Fruit fly (Drosophila melanogaster): ENCODE measurements around the gene Sema1a.

The Sema1a gene

DNA sequence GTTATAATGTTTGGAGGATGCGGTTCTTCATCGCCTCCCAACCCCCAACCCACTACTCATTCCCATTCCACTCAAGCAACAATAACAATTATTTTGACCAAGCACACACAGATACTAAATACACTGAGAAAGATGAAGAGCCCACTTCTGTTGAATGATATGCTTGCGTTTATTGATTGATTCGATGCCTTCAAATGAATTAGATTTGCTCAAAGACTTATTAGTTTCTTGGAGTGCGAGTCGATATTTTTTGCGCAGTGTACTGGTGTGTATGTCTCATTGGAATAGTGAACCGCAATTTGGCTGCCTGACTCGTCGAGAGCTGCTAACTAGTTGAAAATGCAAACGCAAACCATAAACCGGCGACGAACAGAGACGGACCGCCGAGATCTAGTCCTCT, 68.9 kb downstream of the Sema1a start (continued):
- TF ChIP-seq MESR4 (GFP tag; optimal IDR thresholded peaks at IDR 0.05) (no peak), CG13624 (GFP tag; optimal IDR thresholded peaks at IDR 0.05) (peak; percentile 14), Xbp1 (GFP tag; optimal IDR thresholded peaks at IDR 0.05) (peak; percentile 39), fd3F (GFP tag; optimal IDR thresholded peaks at IDR 0.05) (peak; percentile 2), gem (tag; optimal IDR thresholded peaks at IDR 0.05) (peak; percentile 52), Hsf (GFP tag; optimal IDR thresholded peaks at IDR 0.05) (peak; percentile 33), Deaf1 (tag; optimal IDR thresholded peaks at IDR 0.05) (no peak), D (optimal IDR thresholded peaks at IDR 0.05) (no peak), D (GFP tag; optimal IDR thresholded peaks at IDR 0.05) (no peak), Dip3 (GFP tag; optimal IDR thresholded peaks at IDR 0.05) (peak; percentile 33), CG6791 (GFP tag; IDR thresholded peaks at IDR 0.05; ENCODE audit: partially characterized antibody) (no peak), dysf (GFP tag; IDR thresholded peaks at IDR 0.05) (peak; percentile 52; the same call in 2 of the 3 replicates), esg (GFP tag; conservative IDR thresholded peaks at IDR 0.05) (peak; percentile 44), CG7839 (tag; optimal IDR thresholded peaks at IDR 0.05) (peak; percentile 63), sna (GFP tag; IDR thresholded peaks at IDR 0.05; ENCODE audit: partially characterized antibody) (no peak), CG8290 (GFP tag; optimal IDR thresholded peaks at IDR 0.05) (no peak), CG8290 (tag; optimal IDR thresholded peaks at IDR 0.05) (peak in 1 of 2 experiments; percentile 64), CG7928 (GFP tag; optimal IDR thresholded peaks at IDR 0.05) (no peak), CG7987 (GFP tag; optimal IDR thresholded peaks at IDR 0.05) (no peak), Awh (GFP tag; IDR thresholded peaks at IDR 0.05) (0 out of 2 replicates have a peak, but pooled peaks have one; percentile 21), Hmx (GFP tag; optimal IDR thresholded peaks at IDR 0.05) (no peak)

DNA sequence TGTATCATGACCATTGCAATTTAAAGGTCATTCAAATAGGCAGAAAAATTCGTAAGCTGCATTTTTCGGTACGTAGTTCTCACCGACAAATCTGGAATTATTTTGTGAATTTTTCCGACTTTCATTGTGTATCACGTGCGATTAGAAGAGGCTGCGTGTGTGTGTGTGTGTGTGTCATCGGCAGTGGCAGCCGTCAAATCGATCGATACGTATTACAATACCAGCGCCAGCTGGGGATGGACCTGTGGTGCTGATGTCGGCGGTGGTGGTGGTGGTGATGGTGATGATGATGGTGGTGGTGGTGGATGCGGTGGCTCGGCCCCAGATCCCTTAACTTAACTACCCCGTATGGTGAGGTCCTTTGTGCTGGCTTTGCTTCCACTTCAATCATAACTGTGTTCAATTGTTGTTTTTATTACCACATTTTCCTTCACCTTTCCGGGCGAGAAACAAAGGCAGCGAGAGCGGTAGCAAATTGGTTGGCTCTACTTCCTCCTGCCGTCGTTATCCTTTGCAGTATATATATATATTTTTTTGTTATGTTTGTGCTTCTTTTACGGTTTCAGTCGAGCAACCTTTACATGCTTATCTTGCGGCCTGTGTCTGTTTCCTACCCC, 70.1 kb downstream of the Sema1a start:
- TF ChIP-seq abd-A (tag; optimal IDR thresholded peaks at IDR 0.05) (peak; percentile 81), vnd (GFP tag; IDR thresholded peaks at IDR 0.05; ENCODE audit: partially characterized antibody) (no peak), kni (GFP tag; optimal IDR thresholded peaks at IDR 0.05) (peak; percentile 12), CG13894 (tag; optimal IDR thresholded peaks at IDR 0.05) (peak; percentile 3), ken (GFP tag; IDR thresholded peaks at IDR 0.05) (0 out of 3 replicates have a peak, but pooled peaks have one; percentile 17), cg (GFP tag; optimal IDR thresholded peaks at IDR 0.05) (peak; percentile 14), CG11456 (GFP tag; IDR thresholded peaks at IDR 0.05) (0 out of 3 replicates have a peak, but pooled peaks have one; percentile 25), Jarid2 (GFP tag; optimal IDR thresholded peaks at IDR 0.05) (no peak), onecut (GFP tag; IDR thresholded peaks at IDR 0.05) (peak; percentile 96), klu (GFP tag; IDR thresholded peaks at IDR 0.05) (0 out of 2 replicates have a peak, but pooled peaks have one; percentile 20), chn (GFP tag; optimal IDR thresholded peaks at IDR 0.05) (no peak), CG2712 (tag; optimal IDR thresholded peaks at IDR 0.05) (no peak), CG10979 (tag; optimal IDR thresholded peaks at IDR 0.05) (no peak), pros (GFP tag; optimal IDR thresholded peaks at IDR 0.05) (peak; percentile 94)

DNA sequence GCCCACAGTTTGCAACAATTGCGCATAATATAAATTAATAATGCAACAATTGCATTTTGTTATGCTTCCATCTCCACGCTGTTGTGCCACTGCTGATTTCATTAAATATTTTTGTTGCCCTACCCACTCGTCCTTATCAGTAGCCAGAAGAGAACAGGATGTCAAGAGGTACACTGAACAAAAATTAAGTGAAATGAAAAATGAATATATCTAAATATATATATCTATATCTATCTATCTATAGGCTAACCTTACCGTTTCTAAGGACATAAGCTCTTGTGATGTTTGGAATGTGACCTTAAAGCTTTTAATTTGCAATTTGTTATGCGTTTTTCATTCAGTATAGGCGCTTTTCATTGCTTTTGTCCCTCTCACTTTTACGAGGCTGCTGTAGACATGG, 70.7 kb downstream of the Sema1a start:
- TF ChIP-seq lab (GFP tag; optimal IDR thresholded peaks at IDR 0.05) (peak; percentile 30), H15 (GFP tag; IDR thresholded peaks at IDR 0.05) (0 out of 3 replicates have a peak, but pooled peaks have one; percentile 11), dmrt99B (tag; optimal IDR thresholded peaks at IDR 0.05) (peak; percentile 47), CG17568 (GFP tag; optimal IDR thresholded peaks at IDR 0.05) (no peak), unpg (GFP tag; optimal IDR thresholded peaks at IDR 0.05) (peak; percentile 29), CG2678 (tag; optimal IDR thresholded peaks at IDR 0.05) (peak; percentile 20), D19A (tag; optimal IDR thresholded peaks at IDR 0.05) (peak; percentile 5), knrl (GFP tag; IDR thresholded peaks at IDR 0.05; ENCODE audit: partially characterized antibody) (no peak), CG18599 (GFP tag; optimal IDR thresholded peaks at IDR 0.05) (peak; percentile 55), Ada2b (GFP tag; IDR thresholded peaks at IDR 0.05) (peak; percentile 10; the same call in 1 of the 2 replicates), HHEX (GFP tag; optimal IDR thresholded peaks at IDR 0.05) (no peak), HLH3B (GFP tag; IDR thresholded peaks at IDR 0.05) (0 out of 2 replicates have a peak, but pooled peaks have one; percentile 26), ken (GFP tag; IDR thresholded peaks at IDR 0.05) (0 out of 3 replicates have a peak, but pooled peaks have one; percentile 19), Ets65A (GFP tag) (peak; percentile 12), CG34422 (GFP tag; IDR thresholded peaks at IDR 0.05) (0 out of 3 replicates have a peak, but pooled peaks have one; percentile 8)

Data from whole organism, embryonic.